Worm (Caenorhabditis elegans) whole organism, early embryonic: ENCODE data around the gene bus-5.

Experiments
- F13C5.2 ChIP-seq: sonication (generic microtip); optimal IDR thresholded peaks from 2 replicates; lab custom pipeline; 2017; ENCODE audit warnings: mild to moderate bottlenecking, missing genetic modification characterization, inconsistent platforms, missing compliant biosample characterization
- aly-1 ChIP-seq: sonication (generic microtip); optimal IDR thresholded peaks from 2 replicates; lab custom pipeline; 2016; ENCODE audit warnings: missing genetic modification characterization, missing compliant biosample characterization
- ama-1 ChIP-seq: fragments of 150-350 bp; optimal IDR thresholded peaks from 2 replicates; lab custom pipeline; 2014
- ceh-13 ChIP-seq: fragments of 200-800 bp; sonication (Bioruptor generic); optimal IDR thresholded peaks from 2 replicates; lab custom pipeline; 2018; ENCODE audit warnings: mild to moderate bottlenecking, missing genetic modification characterization, missing compliant biosample characterization
- ceh-36 ChIP-seq: sonication (generic microtip); optimal IDR thresholded peaks from 2 replicates; lab custom pipeline; 2016; ENCODE audit warnings: missing genetic modification characterization, inconsistent platforms, missing compliant biosample characterization
- flt-1 ChIP-seq: fragments of 200-800 bp; sonication (Bioruptor generic); IDR thresholded peaks from 2 replicates; pipeline ENCODE4 v1.3.6; 2022; ENCODE audit warnings: missing genetic modification characterization, missing compliant biosample characterization
- hmbx-1 ChIP-seq: sonication (generic microtip); optimal IDR thresholded peaks from 2 replicates; lab custom pipeline; 2016; ENCODE audit warnings: mild to moderate bottlenecking, missing genetic modification characterization, missing compliant biosample characterization
- hnd-1 ChIP-seq: sonication (generic microtip); optimal IDR thresholded peaks from 2 replicates; lab custom pipeline; 2016; ENCODE audit warnings: missing genetic modification characterization, missing compliant biosample characterization
- pes-1 ChIP-seq: fragments of 200-800 bp; sonication (Bioruptor generic); IDR thresholded peaks from 2 replicates; pipeline ENCODE4 v1.3.6; 2022; ENCODE audit warnings: missing genetic modification reagents, missing genetic modification characterization, missing compliant biosample characterization
- scrt-1 ChIP-seq: fragments of 200-800 bp; sonication (Bioruptor generic); IDR thresholded peaks from 2 replicates; pipeline ENCODE4 v1.3.6; 2022; ENCODE audit warnings: missing genetic modification characterization, missing compliant biosample characterization
- tra-4 ChIP-seq: sonication (generic microtip); optimal IDR thresholded peaks from 2 replicates; lab custom pipeline; 2017; ENCODE audit warnings: missing genetic modification characterization, missing compliant biosample characterization

ce11 chrX:2110603-2111327, 2.1 kb downstream of the bus-5 start:
- TF ChIP-seq flt-1 (GFP tag; lab: Robert Waterston, UW) (no peak), hnd-1 (tag; lab: Kevin White, UChicago) (no peak), tra-4 (no peak), scrt-1 (GFP tag; lab: Robert Waterston, UW) (no peak), ama-1 (lab: Kevin White, UChicago) (no peak), F13C5.2 (tag; lab: Kevin White, UChicago) (no peak), pes-1 (GFP tag; lab: Robert Waterston, UW) (no peak), ceh-36 (no peak), aly-1 (tag; lab: Kevin White, UChicago) (no peak), ceh-13 (no peak), hmbx-1 (tag; lab: Kevin White, UChicago) (no peak)
